Worm (Caenorhabditis elegans) whole organism, young adult: ENCODE measurements around the gene Y75B8A.37.
A peak's percentile ranks its signal among the peaks of the same experiment; 100 is the strongest.

Experiments used
- B0261.1 ChIP-seq: sonication (generic microtip); optimal IDR thresholded peaks from 2 replicates; lab custom pipeline; 2016; ENCODE audit warnings: mild to moderate bottlenecking, missing genetic modification characterization, moderate library complexity, missing compliant biosample characterization
- F49E8.2 ChIP-seq: sonication (generic microtip); optimal IDR thresholded peaks from 3 replicates; lab custom pipeline; 2017; ENCODE audit warnings: missing genetic modification characterization, mild to moderate bottlenecking, missing compliant biosample characterization, antibody characterized with exemption, moderate library complexity; ENCODE audit not compliant: insufficient read depth
- F57C9.4 ChIP-seq: sonication (generic microtip); optimal IDR thresholded peaks from 2 replicates; lab custom pipeline; 2017; ENCODE audit warnings: mild to moderate bottlenecking, missing genetic modification characterization, missing compliant biosample characterization
- ama-1 ChIP-seq, 3 experiments: fragments of 150-350 bp in 1 of 3; sonication (generic microtip) in 2 of 3; optimal IDR thresholded peaks; 2 replicates each; lab custom pipeline; 2014 to 2018; ENCODE audit warnings: missing biosample characterization in 2 of 3, missing genetic modification characterization in 2 of 3, missing genetic modification reagents in 2 of 3
- mxl-1 ChIP-seq: sonication (generic microtip); optimal IDR thresholded peaks from 2 replicates; lab custom pipeline; 2016; ENCODE audit warnings: missing genetic modification characterization, missing compliant biosample characterization
- nfya-1 ChIP-seq: sonication (generic microtip); optimal IDR thresholded peaks from 2 replicates; lab custom pipeline; 2017; ENCODE audit warnings: antibody characterized with exemption, missing compliant biosample characterization, missing genetic modification characterization, borderline replicate concordance; ENCODE audit not compliant: insufficient read depth
- nhr-90 ChIP-seq: sonication (generic microtip); optimal IDR thresholded peaks from 2 replicates; lab custom pipeline; 2016; ENCODE audit warnings: missing genotype, mild to moderate bottlenecking, missing genetic modification characterization, missing compliant biosample characterization
- tlf-1 ChIP-seq: fragments of 200-800 bp; sonication (Bioruptor generic); optimal IDR thresholded peaks from 2 replicates; lab custom pipeline; 2018; ENCODE audit warnings: mild to moderate bottlenecking, missing genetic modification characterization, missing compliant biosample characterization
- unc-62 ChIP-seq: fragments of 150-350 bp; optimal IDR thresholded peaks from 2 replicates; lab custom pipeline; 2014; ENCODE audit warnings: missing biosample characterization, missing genetic modification reagents, missing genetic modification characterization
- xnd-1 ChIP-seq: sonication (generic microtip); optimal IDR thresholded peaks from 2 replicates; lab custom pipeline; 2016; ENCODE audit warnings: missing genotype, missing genetic modification reagents, missing genetic modification characterization, missing compliant biosample characterization
- ztf-25 ChIP-seq: fragments of 200-800 bp; sonication (Bioruptor generic); IDR thresholded peaks from 2 replicates; pipeline ENCODE4 v1.3.6; 2022; ENCODE audit warnings: missing genetic modification reagents, missing genetic modification characterization, missing compliant biosample characterization

DNA sequence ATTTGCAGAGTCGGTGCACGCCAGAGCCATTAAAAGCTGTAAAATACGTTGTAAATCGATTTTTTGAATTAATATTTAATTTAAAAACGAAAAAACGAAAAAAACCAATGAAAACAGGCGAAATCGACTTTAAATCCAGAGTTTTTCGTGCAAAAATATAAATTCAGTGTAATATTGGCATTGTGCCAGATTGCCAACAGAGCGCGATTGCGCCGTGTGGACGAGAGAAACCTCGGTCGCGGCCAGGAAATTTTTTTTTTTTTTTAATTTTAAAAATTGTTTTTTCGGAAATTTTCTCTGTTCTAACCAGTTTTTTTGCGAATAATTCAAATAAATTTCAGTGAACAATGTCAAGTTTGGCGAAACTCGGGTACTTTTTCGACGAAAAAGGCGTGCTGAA lies 36.0 kb downstream of the Y75B8A.37 start, which contains the start of the genes pph-4.1 and Y75B8A.31:
- peak; percentile 58 for TF ChIP-seq tlf-1 (GFP tag; lab: Kevin White, UChicago)
- no peak for TF ChIP-seq nhr-90
- TF ChIP-seq B0261.1 (tag; lab: Kevin White, UChicago), result no peak
- TF ChIP-seq xnd-1, result peak; percentile 36
- TF ChIP-seq ztf-25 (GFP tag; lab: Robert Waterston, UW), result no peak
- no peak for TF ChIP-seq F49E8.2 (tag; lab: Kevin White, UChicago)
- no peak for TF ChIP-seq nfya-1 (tag; lab: Kevin White, UChicago)
- TF ChIP-seq ama-1 (optimal IDR thresholded peaks at IDR 0.05; lab: Kevin White, UChicago), result no peak
- TF ChIP-seq ama-1 (GFP tag; optimal IDR thresholded peaks at IDR 0.05; lab: Kevin White, UChicago), result no peak
- no peak for TF ChIP-seq unc-62 (GFP tag; lab: Kevin White, UChicago)
- no peak for TF ChIP-seq F57C9.4 (tag; lab: Kevin White, UChicago)
- no peak for TF ChIP-seq mxl-1 (tag; lab: Kevin White, UChicago)
